Worm (Caenorhabditis elegans): Measurements from ENCODE around the gene dmd-8.

ce11 chrV:312421-312820, 23.8 kb downstream of the dmd-8 start, which contains the start of gene nhr-15:
- TF ChIP-seq nhr-28 (tag; optimal IDR thresholded peaks at IDR 0.05) (no peak), snpc-4 (tag; optimal IDR thresholded peaks at IDR 0.05) (no peak), nhr-76 (tag; optimal IDR thresholded peaks at IDR 0.05) (no peak), bed-3 (GFP tag; optimal IDR thresholded peaks at IDR 0.05) (no peak), ceh-39 (tag; optimal IDR thresholded peaks at IDR 0.05) (no peak), nhr-237 (tag; optimal IDR thresholded peaks at IDR 0.05) (no peak), elt-3 (tag; optimal IDR thresholded peaks at IDR 0.05) (no peak), lin-13 (tag; optimal IDR thresholded peaks at IDR 0.05) (no peak), unc-39 (tag; optimal IDR thresholded peaks at IDR 0.05) (no peak), nhr-12 (tag; optimal IDR thresholded peaks at IDR 0.05) (no peak), ces-1 (GFP tag; optimal IDR thresholded peaks at IDR 0.05) (no peak), sptf-1 (tag; optimal IDR thresholded peaks at IDR 0.05) (no peak), mab-5 (tag; optimal IDR thresholded peaks at IDR 0.05) (no peak)

All from whole organism, mixed stage, embryonic.